Fruit fly (Drosophila melanogaster): ENCODE data around the gene CG10177.
A peak's percentile ranks its signal among the peaks of the same experiment; 100 is the strongest.

Gene CG10177

dm6 chr3R:23521483-23521882 lies at the start of gene CG10177:
Gene CG10177, minus strand, starts transcription at chr3R:23521583.
- TF ChIP-seq CTCF (optimal IDR thresholded peaks at IDR 0.05) (no peak), CG8478 (optimal IDR thresholded peaks at IDR 0.05) (no peak)

- TF ChIP-seq CTCF (optimal IDR thresholded peaks at IDR 0.05) (no peak), CG8478 (optimal IDR thresholded peaks at IDR 0.05) (no peak)
Observed at dm6 chr3R:23569195-23569594, 47.8 kb upstream of the CG10177 start.

- TF ChIP-seq CG8478 (optimal IDR thresholded peaks at IDR 0.05): no peak
- no peak for TF ChIP-seq CTCF (optimal IDR thresholded peaks at IDR 0.05)
Observed at dm6 chr3R:23557244-23557643, 35.9 kb upstream of the CG10177 start, which contains the start of gene beat-IV. Gene beat-IV, plus strand, starts transcription at chr3R:23557412.

- no peak for TF ChIP-seq CTCF (optimal IDR thresholded peaks at IDR 0.05)
- TF ChIP-seq CG8478 (optimal IDR thresholded peaks at IDR 0.05): no peak
Observed at dm6 chr3R:23556843-23557242, 35.5 kb upstream of the CG10177 start, which contains the start of gene CG10164. Gene CG10164, minus strand, starts transcription at chr3R:23556943.

- TF ChIP-seq CG8478 (optimal IDR thresholded peaks at IDR 0.05) (no peak), CTCF (optimal IDR thresholded peaks at IDR 0.05) (peak; percentile 64 to 80)
Observed at dm6 chr3R:23538719-23539145, 17.3 kb upstream of the CG10177 start, which contains the start of gene Ugt303B2. Gene Ugt303B2, minus strand, starts transcription at chr3R:23538908.

dm6 chr3R:23536610-23537009 lies 15.2 kb upstream of the CG10177 start, which contains the start of gene Ugt303B1:
Gene Ugt303B1, minus strand, starts transcription at chr3R:23536710.
- no peak for TF ChIP-seq CG8478 (optimal IDR thresholded peaks at IDR 0.05)
- TF ChIP-seq CTCF (optimal IDR thresholded peaks at IDR 0.05): no peak

dm6 chr3R:23534609-23535008 lies 13.2 kb upstream of the CG10177 start, which contains the start of gene Ugt303B3:
Gene Ugt303B3, minus strand, starts transcription at chr3R:23534767.
- no peak for TF ChIP-seq CG8478 (optimal IDR thresholded peaks at IDR 0.05)
- TF ChIP-seq CTCF (optimal IDR thresholded peaks at IDR 0.05): no peak

- TF ChIP-seq CG8478 (optimal IDR thresholded peaks at IDR 0.05) (no peak), CTCF (optimal IDR thresholded peaks at IDR 0.05) (no peak)
Observed at dm6 chr3R:23530886-23531285, 9.5 kb upstream of the CG10177 start, which contains the start of gene CG10175. Gene CG10175, minus strand, starts transcription at chr3R:23530986.

- TF ChIP-seq CTCF (optimal IDR thresholded peaks at IDR 0.05) (no peak), CG8478 (optimal IDR thresholded peaks at IDR 0.05) (no peak)
Observed at dm6 chr3R:23527396-23527795, 6.0 kb upstream of the CG10177 start.

dm6 chr3R:23526069-23526468 lies 4.7 kb upstream of the CG10177 start:
- TF ChIP-seq CG8478 (optimal IDR thresholded peaks at IDR 0.05) (no peak), CTCF (optimal IDR thresholded peaks at IDR 0.05) (no peak)

dm6 chr3R:23522296-23522695 lies 913 bp upstream of the CG10177 start:
- TF ChIP-seq CG8478 (optimal IDR thresholded peaks at IDR 0.05) (no peak), CTCF (optimal IDR thresholded peaks at IDR 0.05) (peak; percentile 44 to 55)

- TF ChIP-seq CTCF (optimal IDR thresholded peaks at IDR 0.05) (no peak), CG8478 (optimal IDR thresholded peaks at IDR 0.05) (no peak)
Observed at dm6 chr3R:23519395-23520101, 1.8 kb downstream of the CG10177 start, which contains the start of gene Irk2. Gene Irk2, minus strand, starts transcription at chr3R:23519445.

- TF ChIP-seq CTCF (optimal IDR thresholded peaks at IDR 0.05) (no peak), CG8478 (optimal IDR thresholded peaks at IDR 0.05) (no peak)
Observed at dm6 chr3R:23511356-23511755, 10.0 kb downstream of the CG10177 start.

dm6 chr3R:23509408-23509940 lies 11.9 kb downstream of the CG10177 start:
- no peak for TF ChIP-seq CG8478 (optimal IDR thresholded peaks at IDR 0.05)
- peak; percentile 72 to 81 for TF ChIP-seq CTCF (optimal IDR thresholded peaks at IDR 0.05)

dm6 chr3R:23508304-23508703 lies 13.1 kb downstream of the CG10177 start:
- no peak for TF ChIP-seq CG8478 (optimal IDR thresholded peaks at IDR 0.05)
- TF ChIP-seq CTCF (optimal IDR thresholded peaks at IDR 0.05): no peak

dm6 chr3R:23507376-23507775 lies 14.0 kb downstream of the CG10177 start, which contains the start of gene CG34289:
Gene CG34289, minus strand, starts transcription at chr3R:23507476.
- TF ChIP-seq CTCF (optimal IDR thresholded peaks at IDR 0.05) (no peak), CG8478 (optimal IDR thresholded peaks at IDR 0.05) (no peak)

Measured in S2 (cell line).